Worm (Caenorhabditis elegans) whole organism, L4 larva: ENCODE data around the gene sptl-2.

Experiments used
- F26F4.8 ChIP-seq: fragments of 200-800 bp; sonication (Bioruptor generic); conservative IDR thresholded peaks from 2 replicates; pipeline ENCODE4 v1.3.6; 2022; ENCODE audit warnings: missing genetic modification characterization, missing compliant biosample characterization
- F44E2.7 ChIP-seq: fragments of 200-800 bp; sonication (Bioruptor generic); IDR thresholded peaks from 2 replicates; pipeline ENCODE4 v2.1.2; 2022; ENCODE audit warnings: missing genetic modification characterization, missing compliant biosample characterization
- T26A8.4 ChIP-seq: fragments of 200-800 bp; sonication (Bioruptor generic); IDR thresholded peaks from 2 replicates; pipeline ENCODE4 v1.3.6; 2022; ENCODE audit warnings: missing genetic modification characterization, missing compliant biosample characterization
- ZK337.2 ChIP-seq: fragments of 200-800 bp; sonication (Bioruptor generic); IDR thresholded peaks from 2 replicates; pipeline ENCODE4 v1.3.6; 2022; ENCODE audit warnings: missing genetic modification reagents, missing genetic modification characterization, missing compliant biosample characterization
- aly-2 ChIP-seq: sonication (generic microtip); optimal IDR thresholded peaks from 2 replicates; lab custom pipeline; 2018; ENCODE audit warnings: missing biosample characterization, missing genetic modification characterization
- attf-4 ChIP-seq: sonication (generic microtip); optimal IDR thresholded peaks from 3 replicates; lab custom pipeline; 2017; ENCODE audit warnings: missing biosample characterization, missing genetic modification characterization
- ceh-20 ChIP-seq: fragments of 200-800 bp; sonication (Bioruptor generic); IDR thresholded peaks from 2 replicates; pipeline ENCODE4 v1.3.6; 2022; ENCODE audit warnings: missing genetic modification reagents, missing genetic modification characterization, missing compliant biosample characterization
- ceh-32 ChIP-seq: sonication (generic microtip); optimal IDR thresholded peaks from 2 replicates; lab custom pipeline; 2016; ENCODE audit warnings: mild to moderate bottlenecking, missing genetic modification characterization, missing compliant biosample characterization; ENCODE audit not compliant: poor library complexity
- ceh-44 ChIP-seq: fragments of 200-800 bp; sonication (Bioruptor generic); IDR thresholded peaks from 2 replicates; pipeline ENCODE4 v1.3.6; 2022; ENCODE audit warnings: missing genetic modification reagents, missing genetic modification characterization, missing compliant biosample characterization
- ceh-82 ChIP-seq: sonication (generic microtip); optimal IDR thresholded peaks from 2 replicates; lab custom pipeline; 2017; ENCODE audit warnings: missing biosample characterization, missing genetic modification characterization
- ctbp-1 ChIP-seq: fragments of 200-800 bp; sonication (Bioruptor generic); IDR thresholded peaks from 2 replicates; pipeline ENCODE4 v1.3.6; 2022; ENCODE audit warnings: missing genetic modification reagents, missing genetic modification characterization, missing compliant biosample characterization
- daf-12 ChIP-seq: fragments of 150-350 bp; optimal IDR thresholded peaks from 2 replicates; lab custom pipeline; 2014; ENCODE audit warnings: missing biosample characterization, missing genetic modification reagents, missing genetic modification characterization
- daf-8 ChIP-seq: fragments of 200-800 bp; sonication (Bioruptor generic); IDR thresholded peaks from 2 replicates; pipeline ENCODE4 v1.3.6; 2022; ENCODE audit warnings: missing genetic modification characterization, missing compliant biosample characterization
- dmd-8 ChIP-seq: fragments of 200-800 bp; sonication (Bioruptor generic); IDR thresholded peaks from 2 replicates; pipeline ENCODE4 v1.3.6; 2022; ENCODE audit warnings: missing genetic modification characterization, missing compliant biosample characterization
- dve-1 ChIP-seq: sonication (generic microtip); optimal IDR thresholded peaks from 2 replicates; lab custom pipeline; 2017; ENCODE audit warnings: antibody characterized with exemption, mild to moderate bottlenecking, missing genetic modification characterization, missing compliant biosample characterization; ENCODE audit not compliant: insufficient read depth
- egl-27 ChIP-seq: sonication (generic microtip); optimal IDR thresholded peaks from 3 replicates; lab custom pipeline; 2017; ENCODE audit warnings: missing biosample characterization, missing genetic modification reagents, missing genetic modification characterization
- egl-43 ChIP-seq: fragments of 200-800 bp; sonication (Bioruptor generic); IDR thresholded peaks from 2 replicates; pipeline ENCODE4 v1.3.6; 2022; ENCODE audit warnings: missing genetic modification reagents, missing genetic modification characterization, missing compliant biosample characterization
- fkh-10 ChIP-seq: fragments of 150-350 bp; optimal IDR thresholded peaks from 2 replicates; lab custom pipeline; 2014; ENCODE audit warnings: missing biosample characterization, missing genetic modification reagents, missing genetic modification characterization
- gei-8 ChIP-seq: fragments of 200-800 bp; sonication (Bioruptor generic); optimal IDR thresholded peaks from 2 replicates; lab custom pipeline; 2018; ENCODE audit warnings: mild to moderate bottlenecking, missing genetic modification characterization, missing compliant biosample characterization
- hlh-11 ChIP-seq: fragments of 200-800 bp; sonication (Bioruptor generic); optimal IDR thresholded peaks from 2 replicates; lab custom pipeline; 2018; ENCODE audit warnings: mild to moderate bottlenecking, missing genetic modification characterization, missing compliant biosample characterization
- jun-1 ChIP-seq: fragments of 150-350 bp; optimal IDR thresholded peaks from 2 replicates; lab custom pipeline; 2014; ENCODE audit warnings: missing biosample characterization, missing genetic modification reagents, missing genetic modification characterization
- lim-7 ChIP-seq: fragments of 200-800 bp; sonication (Bioruptor generic); IDR thresholded peaks from 2 replicates; pipeline ENCODE4 v1.3.6; 2022; ENCODE audit warnings: missing genetic modification characterization, missing compliant biosample characterization
- lin-15B ChIP-seq: fragments of 150-350 bp; sonication (generic microtip); optimal IDR thresholded peaks from 3 replicates; lab custom pipeline; 2014; ENCODE audit warnings: missing biosample characterization, missing genetic modification characterization
- lin-29 ChIP-seq: fragments of 200-800 bp; sonication (Bioruptor generic); IDR thresholded peaks from 2 replicates; pipeline ENCODE4 v1.3.6; 2022; ENCODE audit warnings: missing genetic modification reagents, missing genetic modification characterization, missing compliant biosample characterization
- lin-38 ChIP-seq: fragments of 200-800 bp; sonication (Bioruptor generic); IDR thresholded peaks from 2 replicates; pipeline ENCODE4 v1.3.6; 2022; ENCODE audit warnings: missing genetic modification reagents, missing genetic modification characterization, missing compliant biosample characterization
- lir-3 ChIP-seq: sonication (generic microtip); optimal IDR thresholded peaks from 2 replicates; lab custom pipeline; 2016; ENCODE audit warnings: mild to moderate bottlenecking, missing genetic modification characterization, missing compliant biosample characterization
- lsy-2 ChIP-seq, 2 experiments: fragments of 150-350 bp in 1 of 2; sonication (generic microtip) in 1 of 2; optimal IDR thresholded peaks; 2 replicates each; lab custom pipeline; 2014 to 2017; ENCODE audit warnings: missing biosample characterization in 2 of 2, missing genetic modification characterization in 2 of 2
- madf-5 ChIP-seq, 2 experiments: fragments of 200-800 bp; sonication (Bioruptor generic); IDR thresholded peaks; 2 replicates each; pipeline ENCODE4 v1.3.6; 2022; ENCODE audit warnings: missing compliant biosample characterization in 2 of 2, missing genetic modification characterization in 2 of 2
- mdl-1 ChIP-seq, 2 experiments: fragments of 150-350 bp in 1 of 2; sonication (generic microtip) in 1 of 2; optimal IDR thresholded peaks; 2 replicates each; lab custom pipeline; 2014 to 2017; ENCODE audit warnings: missing biosample characterization in 2 of 2, missing genetic modification characterization in 2 of 2
- mes-2 ChIP-seq: sonication (generic microtip); optimal IDR thresholded peaks from 2 replicates; lab custom pipeline; 2016; ENCODE audit warnings: missing genotype, mild to moderate bottlenecking, missing genetic modification characterization, missing compliant biosample characterization; ENCODE audit not compliant: poor library complexity, severe bottlenecking
- mxl-3 ChIP-seq: fragments of 200-800 bp; sonication (Bioruptor generic); optimal IDR thresholded peaks from 2 replicates; lab custom pipeline; 2018; ENCODE audit warnings: mild to moderate bottlenecking, missing genetic modification characterization, missing compliant biosample characterization
- nhr-111 ChIP-seq: fragments of 200-800 bp; sonication (Bioruptor generic); optimal IDR thresholded peaks from 2 replicates; lab custom pipeline; 2018; ENCODE audit warnings: mild to moderate bottlenecking, missing genetic modification characterization, missing compliant biosample characterization
- nhr-237 ChIP-seq: sonication (generic microtip); optimal IDR thresholded peaks from 2 replicates; lab custom pipeline; 2017; ENCODE audit warnings: missing biosample characterization, missing genetic modification characterization
- nhr-25 ChIP-seq: sonication (generic microtip); optimal IDR thresholded peaks from 2 replicates; lab custom pipeline; 2017; ENCODE audit warnings: missing genetic modification characterization, mild to moderate bottlenecking, missing compliant biosample characterization, antibody characterized with exemption, moderate library complexity, borderline replicate concordance; ENCODE audit not compliant: insufficient read depth
- nhr-42 ChIP-seq: fragments of 200-800 bp; sonication (Bioruptor generic); IDR thresholded peaks from 2 replicates; pipeline ENCODE4 v1.3.6; 2022; ENCODE audit warnings: missing genetic modification characterization, missing compliant biosample characterization
- nhr-76 ChIP-seq: fragments of 150-350 bp; optimal IDR thresholded peaks from 2 replicates; lab custom pipeline; 2014; ENCODE audit warnings: missing biosample characterization, missing genetic modification characterization
- nhr-77 ChIP-seq: fragments of 150-350 bp; optimal IDR thresholded peaks from 2 replicates; lab custom pipeline; 2014; ENCODE audit warnings: missing biosample characterization, missing genetic modification characterization
- pha-4 ChIP-seq, 2 experiments: fragments of 150-350 bp in 1 of 2; fragments of 200-800 bp in 1 of 2; sonication (Bioruptor generic) in 1 of 2; IDR thresholded peaks in 1 of 2; optimal IDR thresholded peaks in 1 of 2; 2 replicates each; pipeline versions ENCODE4 v1.3.6 to Lab custom; 2014 to 2022; ENCODE audit warnings: missing genetic modification characterization in 2 of 2, missing genetic modification reagents in 2 of 2, missing biosample characterization in 1 of 2, missing compliant biosample characterization in 1 of 2
- php-3 ChIP-seq: fragments of 200-800 bp; sonication (Bioruptor generic); IDR thresholded peaks from 2 replicates; pipeline ENCODE4 v1.3.6; 2022; ENCODE audit warnings: missing genetic modification reagents, missing genetic modification characterization, missing compliant biosample characterization
- pqm-1 ChIP-seq: sonication (generic microtip); optimal IDR thresholded peaks from 2 replicates; lab custom pipeline; 2017; ENCODE audit warnings: missing biosample characterization, missing genetic modification characterization
- saeg-2 ChIP-seq: fragments of 200-800 bp; sonication (Bioruptor generic); IDR thresholded peaks from 2 replicates; pipeline ENCODE4 v1.3.6; 2022; ENCODE audit warnings: missing genetic modification reagents, missing genetic modification characterization, missing compliant biosample characterization
- set-16 ChIP-seq: fragments of 200-800 bp; sonication (Bioruptor generic); IDR thresholded peaks from 2 replicates; pipeline ENCODE4 v1.3.6; 2022; ENCODE audit warnings: missing genetic modification reagents, missing genetic modification characterization, missing compliant biosample characterization
- skn-1 ChIP-seq: fragments of 150-350 bp; optimal IDR thresholded peaks from 2 replicates; lab custom pipeline; 2014; ENCODE audit warnings: missing biosample characterization, missing genetic modification characterization
- snpc-1.2 ChIP-seq: fragments of 200-800 bp; sonication (Bioruptor generic); IDR thresholded peaks from 2 replicates; pipeline ENCODE4 v1.3.6; 2022; ENCODE audit warnings: missing genetic modification reagents, missing genetic modification characterization, missing compliant biosample characterization
- snpc-4 ChIP-seq: fragments of 150-350 bp; optimal IDR thresholded peaks from 2 replicates; lab custom pipeline; 2014; ENCODE audit warnings: missing biosample characterization, missing genetic modification characterization
- spr-1 ChIP-seq: sonication (generic microtip); optimal IDR thresholded peaks from 2 replicates; lab custom pipeline; 2016; ENCODE audit warnings: mild to moderate bottlenecking, missing genetic modification characterization, missing compliant biosample characterization
- tra-1 ChIP-seq: fragments of 200-800 bp; sonication (Bioruptor generic); IDR thresholded peaks from 2 replicates; pipeline ENCODE4 v1.3.6; 2022; ENCODE audit warnings: missing genetic modification reagents, missing genetic modification characterization, missing compliant biosample characterization
- unc-130 ChIP-seq: sonication (generic microtip); optimal IDR thresholded peaks from 2 replicates; lab custom pipeline; 2016; ENCODE audit warnings: missing genetic modification reagents, missing genetic modification characterization, missing compliant biosample characterization
- unc-39 ChIP-seq: sonication (generic microtip); optimal IDR thresholded peaks from 2 replicates; lab custom pipeline; 2017; ENCODE audit warnings: missing biosample characterization, missing genetic modification characterization
- vab-7 ChIP-seq: fragments of 200-800 bp; sonication (Bioruptor generic); IDR thresholded peaks from 2 replicates; pipeline ENCODE4 v1.3.6; 2022; ENCODE audit warnings: missing genetic modification reagents, missing genetic modification characterization, missing compliant biosample characterization
- zfp-2 ChIP-seq: sonication (generic microtip); optimal IDR thresholded peaks from 2 replicates; lab custom pipeline; 2016; ENCODE audit warnings: mild to moderate bottlenecking, missing genetic modification characterization, missing compliant biosample characterization
- zip-2 ChIP-seq: fragments of 150-350 bp; optimal IDR thresholded peaks from 2 replicates; lab custom pipeline; 2014; ENCODE audit warnings: missing biosample characterization, missing genetic modification characterization

sptl-2 gene

ce11 chrV:8018919-8019318, 1.9 kb downstream of the sptl-2 start:
- TF ChIP-seq ctbp-1 (no peak), lin-15B (no peak), fkh-10 (GFP tag; lab: Kevin White, UChicago) (no peak), unc-39 (tag; lab: Kevin White, UChicago) (no peak), nhr-77 (tag; lab: Kevin White, UChicago) (no peak), F26F4.8 (GFP tag; lab: Robert Waterston, UW) (no peak), vab-7 (GFP tag; lab: Robert Waterston, UW) (no peak), dve-1 (tag; lab: Kevin White, UChicago) (peak; percentile 36), attf-4 (tag; lab: Kevin White, UChicago) (no peak), ceh-20 (GFP tag; lab: Robert Waterston, UW) (no peak), nhr-76 (tag; lab: Kevin White, UChicago) (no peak), lin-29 (GFP tag; lab: Robert Waterston, UW) (no peak), lsy-2 (tag; optimal IDR thresholded peaks at IDR 0.05; lab: Kevin White, UChicago) (no peak), mdl-1 (tag; optimal IDR thresholded peaks at IDR 0.05; lab: Kevin White, UChicago) (no peak), nhr-111 (GFP tag; lab: Kevin White, UChicago) (no peak), pha-4 (GFP tag; IDR thresholded peaks at IDR 0.05; lab: Robert Waterston, UW) (no peak), pha-4 (tag; optimal IDR thresholded peaks at IDR 0.05; lab: Kevin White, UChicago) (no peak), T26A8.4 (GFP tag; lab: Robert Waterston, UW) (no peak), snpc-4 (tag; lab: Kevin White, UChicago) (no peak), egl-43 (GFP tag; lab: Robert Waterston, UW) (no peak), daf-12 (tag; lab: Kevin White, UChicago) (no peak), zfp-2 (tag; lab: Kevin White, UChicago) (no peak), ceh-32 (tag; lab: Kevin White, UChicago) (no peak), hlh-11 (peak; percentile 17), daf-8 (GFP tag; lab: Robert Waterston, UW) (no peak), tra-1 (GFP tag; lab: Robert Waterston, UW) (no peak), F44E2.7 (GFP tag; lab: Robert Waterston, UW) (no peak), lin-38 (GFP tag; lab: Robert Waterston, UW) (no peak), jun-1 (tag; lab: Kevin White, UChicago) (no peak), spr-1 (no peak), madf-5 (GFP tag; IDR thresholded peaks at IDR 0.05; lab: Robert Waterston, UW) (no peak), nhr-42 (GFP tag; lab: Robert Waterston, UW) (no peak), ceh-44 (GFP tag; lab: Robert Waterston, UW) (no peak), mxl-3 (GFP tag; lab: Kevin White, UChicago) (peak; percentile 10), saeg-2 (GFP tag; lab: Robert Waterston, UW) (no peak), zip-2 (tag; lab: Kevin White, UChicago) (no peak), lir-3 (tag; lab: Kevin White, UChicago) (no peak), unc-130 (GFP tag; lab: Kevin White, UChicago) (no peak), skn-1 (no peak), mes-2 (tag; lab: Kevin White, UChicago) (peak; percentile 16), lim-7 (GFP tag; lab: Robert Waterston, UW) (no peak), snpc-1.2 (GFP tag; lab: Robert Waterston, UW) (no peak), aly-2 (tag; lab: Kevin White, UChicago) (no peak), ceh-82 (no peak), pqm-1 (tag; lab: Kevin White, UChicago) (peak; percentile 37), gei-8 (GFP tag; lab: Kevin White, UChicago) (no peak), nhr-25 (tag; lab: Kevin White, UChicago) (no peak), dmd-8 (no peak), nhr-237 (tag; lab: Kevin White, UChicago) (no peak), set-16 (GFP tag; lab: Robert Waterston, UW) (no peak), ZK337.2 (GFP tag; lab: Robert Waterston, UW) (no peak), php-3 (0 out of 2 replicates have a peak, but pooled peaks have one; percentile 34), egl-27 (tag; lab: Kevin White, UChicago) (no peak)
